Worm (Caenorhabditis elegans) whole organism, L1 larva: ENCODE results near the gene F59D12.3.

Experiments
- C16A3.4 ChIP-seq: fragments of 150-350 bp; optimal IDR thresholded peaks from 2 replicates; lab custom pipeline; 2014; ENCODE audit warnings: missing biosample characterization, missing genetic modification characterization
- Y116A8C.19 ChIP-seq: sonication (generic microtip); optimal IDR thresholded peaks from 2 replicates; lab custom pipeline; 2016; ENCODE audit warnings: missing compliant biosample characterization, missing genetic modification characterization, borderline replicate concordance
- ama-1 ChIP-seq: fragments of 150-350 bp; optimal IDR thresholded peaks from 2 replicates; lab custom pipeline; 2014
- ceh-82 ChIP-seq, 3 experiments: fragments of 150-350 bp in 1 of 3; sonication (generic microtip) in 2 of 3; optimal IDR thresholded peaks; 2 replicates each; lab custom pipeline; 2014 to 2017; ENCODE audit warnings: missing biosample characterization in 3 of 3, missing genetic modification characterization in 3 of 3
- dpl-1 ChIP-seq, 3 experiments: fragments of 150-350 bp in 2 of 3; sonication (generic microtip) in 1 of 3; optimal IDR thresholded peaks; 2 replicates each; lab custom pipeline; 2014 to 2017; ENCODE audit warnings: missing biosample characterization in 3 of 3, missing genetic modification characterization in 3 of 3, missing genetic modification reagents in 3 of 3
- dsc-1 ChIP-seq: sonication (generic microtip); optimal IDR thresholded peaks from 2 replicates; lab custom pipeline; 2016; ENCODE audit warnings: mild to moderate bottlenecking, missing genetic modification characterization, missing compliant biosample characterization
- efl-1 ChIP-seq, 4 experiments: fragments of 150-350 bp; optimal IDR thresholded peaks in 3 of 4; peaks in 1 of 4; 1 replicate in 1 of 4; 2 replicates in 3 of 4; lab custom pipeline; 2014; ENCODE audit warnings: missing biosample characterization in 2 of 4, missing genetic modification characterization in 2 of 4, missing genetic modification reagents in 2 of 4
- egl-27 ChIP-seq, 2 experiments: fragments of 150-350 bp in 1 of 2; sonication (generic microtip); optimal IDR thresholded peaks; 3 replicates each; lab custom pipeline; 2017 to 2018; ENCODE audit warnings: missing biosample characterization in 2 of 2, missing genetic modification characterization in 2 of 2, missing genetic modification reagents in 2 of 2
- elt-2 ChIP-seq: sonication (generic microtip); optimal IDR thresholded peaks from 2 replicates; lab custom pipeline; 2016; ENCODE audit warnings: missing genetic modification characterization, mild to moderate bottlenecking, inconsistent platforms, missing compliant biosample characterization, missing genetic modification reagents
- ets-5 ChIP-seq: fragments of 200-800 bp; sonication (Bioruptor generic); IDR thresholded peaks from 2 replicates; pipeline ENCODE4 v1.3.6; 2022; ENCODE audit warnings: missing genetic modification characterization, missing compliant biosample characterization
- fkh-10 ChIP-seq: sonication (generic microtip); optimal IDR thresholded peaks from 2 replicates; lab custom pipeline; 2017; ENCODE audit warnings: missing biosample characterization, missing genetic modification reagents, missing genetic modification characterization
- fkh-8 ChIP-seq: sonication (generic microtip); optimal IDR thresholded peaks from 2 replicates; lab custom pipeline; 2016; ENCODE audit warnings: mild to moderate bottlenecking, missing genetic modification characterization, missing compliant biosample characterization
- grh-1 ChIP-seq: fragments of 200-800 bp; sonication (Bioruptor generic); IDR thresholded peaks from 2 replicates; pipeline ENCODE4 v1.3.6; 2022; ENCODE audit warnings: missing genetic modification reagents, missing genetic modification characterization, missing compliant biosample characterization
- hlh-17 ChIP-seq: fragments of 200-800 bp; sonication (Bioruptor generic); optimal IDR thresholded peaks from 2 replicates; lab custom pipeline; 2018; ENCODE audit warnings: missing genetic modification characterization, mild to moderate bottlenecking, missing compliant biosample characterization, moderate library complexity, borderline replicate concordance
- isw-1 ChIP-seq: fragments of 200-800 bp; sonication (Bioruptor generic); IDR thresholded peaks from 2 replicates; pipeline ENCODE4 v1.3.6; 2022; ENCODE audit warnings: missing genetic modification characterization, missing compliant biosample characterization
- lin-14 ChIP-seq: fragments of 200-800 bp; sonication (Bioruptor generic); optimal IDR thresholded peaks from 2 replicates; lab custom pipeline; 2018; ENCODE audit warnings: mild to moderate bottlenecking, missing genetic modification characterization, moderate library complexity, missing compliant biosample characterization
- lir-3 ChIP-seq: sonication (generic microtip); optimal IDR thresholded peaks from 2 replicates; lab custom pipeline; 2016; ENCODE audit warnings: mild to moderate bottlenecking, missing genetic modification characterization, moderate library complexity, missing compliant biosample characterization; ENCODE audit not compliant: poor library complexity
- lsy-2 ChIP-seq, 2 experiments: fragments of 150-350 bp; optimal IDR thresholded peaks; 2 replicates each; lab custom pipeline; 2014; ENCODE audit warnings: missing biosample characterization in 2 of 2, missing genetic modification characterization in 2 of 2
- mab-9 ChIP-seq: fragments of 200-800 bp; sonication (Bioruptor generic); IDR thresholded peaks from 2 replicates; pipeline ENCODE4 v1.3.6; 2022; ENCODE audit warnings: missing genetic modification reagents, missing genetic modification characterization, missing compliant biosample characterization
- mef-2 ChIP-seq: fragments of 150-350 bp; optimal IDR thresholded peaks from 2 replicates; lab custom pipeline; 2014; ENCODE audit warnings: missing biosample characterization, missing genetic modification characterization
- mep-1 ChIP-seq: fragments of 150-350 bp; optimal IDR thresholded peaks from 2 replicates; lab custom pipeline; 2014; ENCODE audit warnings: missing biosample characterization, missing genetic modification characterization
- nhr-11 ChIP-seq: fragments of 150-350 bp; optimal IDR thresholded peaks from 2 replicates; lab custom pipeline; 2014; ENCODE audit warnings: missing biosample characterization, missing genetic modification characterization
- nhr-12 ChIP-seq: sonication (generic microtip); optimal IDR thresholded peaks from 2 replicates; lab custom pipeline; 2017; ENCODE audit warnings: missing biosample characterization, missing genetic modification characterization
- nhr-19 ChIP-seq: fragments of 200-800 bp; sonication (Bioruptor generic); conservative IDR thresholded peaks from 2 replicates; pipeline ENCODE4 v1.3.6; 2022; ENCODE audit warnings: missing genetic modification characterization, missing compliant biosample characterization
- nhr-28 ChIP-seq: fragments of 150-350 bp; optimal IDR thresholded peaks from 2 replicates; lab custom pipeline; 2014; ENCODE audit warnings: missing biosample characterization, missing genetic modification characterization
- nhr-47 ChIP-seq: sonication (generic microtip); optimal IDR thresholded peaks from 2 replicates; lab custom pipeline; 2016; ENCODE audit warnings: mild to moderate bottlenecking, missing genetic modification characterization, moderate library complexity, missing compliant biosample characterization
- nhr-71 ChIP-seq: sonication (generic microtip); optimal IDR thresholded peaks from 2 replicates; lab custom pipeline; 2016; ENCODE audit warnings: mild to moderate bottlenecking, missing genetic modification characterization, moderate library complexity, missing compliant biosample characterization
- nhr-76 ChIP-seq: sonication (generic microtip); optimal IDR thresholded peaks from 2 replicates; lab custom pipeline; 2017; ENCODE audit warnings: missing biosample characterization, missing genetic modification characterization
- nhr-77 ChIP-seq: fragments of 150-350 bp; optimal IDR thresholded peaks from 2 replicates; lab custom pipeline; 2014; ENCODE audit warnings: missing biosample characterization, missing genetic modification characterization
- pax-3 ChIP-seq: fragments of 200-800 bp; sonication (Bioruptor generic); optimal IDR thresholded peaks from 2 replicates; lab custom pipeline; 2018; ENCODE audit warnings: mild to moderate bottlenecking, missing genetic modification characterization, moderate library complexity, missing compliant biosample characterization
- snpc-4 ChIP-seq: fragments of 150-350 bp; optimal IDR thresholded peaks from 2 replicates; lab custom pipeline; 2014; ENCODE audit warnings: missing biosample characterization, missing genetic modification characterization
- snu-23 ChIP-seq: sonication (generic microtip); optimal IDR thresholded peaks from 2 replicates; lab custom pipeline; 2016; ENCODE audit warnings: missing genetic modification characterization, missing compliant biosample characterization
- sox-4 ChIP-seq: sonication (generic microtip); optimal IDR thresholded peaks from 2 replicates; lab custom pipeline; 2016; ENCODE audit warnings: missing genetic modification characterization, missing compliant biosample characterization
- sup-37 ChIP-seq: fragments of 200-800 bp; sonication (Bioruptor generic); optimal IDR thresholded peaks from 2 replicates; lab custom pipeline; 2018; ENCODE audit warnings: mild to moderate bottlenecking, missing genetic modification characterization, missing compliant biosample characterization
- tbx-2 ChIP-seq: sonication (generic microtip); optimal IDR thresholded peaks from 2 replicates; lab custom pipeline; 2016; ENCODE audit warnings: missing genetic modification characterization, missing compliant biosample characterization
- tlp-1 ChIP-seq: fragments of 150-350 bp; optimal IDR thresholded peaks from 2 replicates; lab custom pipeline; 2014; ENCODE audit warnings: missing biosample characterization, missing genetic modification characterization
- unc-30 ChIP-seq: sonication (generic microtip); optimal IDR thresholded peaks from 2 replicates; lab custom pipeline; 2017; ENCODE audit warnings: missing biosample characterization, missing genetic modification characterization
- unc-98 ChIP-seq: fragments of 200-800 bp; sonication (Bioruptor generic); IDR thresholded peaks from 2 replicates; pipeline ENCODE4 v1.3.6; 2022; ENCODE audit warnings: missing genetic modification characterization, missing compliant biosample characterization
- xbp-1 ChIP-seq: sonication (generic microtip); optimal IDR thresholded peaks from 2 replicates; lab custom pipeline; 2016; ENCODE audit warnings: missing genetic modification characterization, missing compliant biosample characterization

F59D12.3 gene

DNA sequence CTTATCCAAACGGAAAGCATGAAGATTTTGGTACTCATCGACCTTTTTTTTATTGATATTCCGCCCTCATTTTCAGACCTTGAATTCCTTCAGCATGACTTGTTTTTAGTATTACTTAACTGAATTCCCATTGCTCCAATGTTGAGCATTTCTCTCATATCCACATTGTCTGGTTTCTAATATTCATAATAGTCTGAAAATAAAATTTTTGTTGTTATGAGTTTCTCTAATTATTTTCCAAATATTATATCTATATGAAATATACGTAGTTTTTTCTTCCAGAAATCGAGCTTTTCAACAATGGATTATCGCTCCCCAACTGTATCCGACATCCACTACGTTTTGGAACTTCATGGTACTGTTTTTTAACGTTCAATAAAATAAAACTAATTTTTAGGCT is 8.1 kb downstream of the F59D12.3 start, which contains the start of gene H08J19.1:
TSS of gene H08J19.1 (plus strand) at position 301 of the 400 bp plus-strand sequence.
- TF ChIP-seq grh-1 (GFP tag; lab: Robert Waterston, UW), result no peak
- TF ChIP-seq snpc-4 (tag; lab: Kevin White, UChicago), result no peak
- no peak for TF ChIP-seq nhr-11
- TF ChIP-seq nhr-28, result no peak
- TF ChIP-seq nhr-19, result no peak
- TF ChIP-seq fkh-8 (tag; lab: Kevin White, UChicago), result no peak
- TF ChIP-seq C16A3.4 (tag; lab: Kevin White, UChicago), result no peak
- no peak for TF ChIP-seq dpl-1 (GFP tag; optimal IDR thresholded peaks at IDR 0.05; lab: Kevin White, UChicago)
- no peak for TF ChIP-seq nhr-12
- TF ChIP-seq mef-2 (tag; lab: Kevin White, UChicago), result no peak
- TF ChIP-seq ets-5 (GFP tag; lab: Robert Waterston, UW), result no peak
- TF ChIP-seq snu-23, result no peak
- no peak for TF ChIP-seq Y116A8C.19 (tag; lab: Kevin White, UChicago)
- no peak for TF ChIP-seq dsc-1 (tag; lab: Kevin White, UChicago)
- no peak for TF ChIP-seq nhr-47
- TF ChIP-seq mab-9 (GFP tag; lab: Robert Waterston, UW), result no peak
- TF ChIP-seq unc-30 (tag; lab: Kevin White, UChicago), result no peak
- TF ChIP-seq isw-1 (GFP tag; lab: Robert Waterston, UW), result no peak

DNA sequence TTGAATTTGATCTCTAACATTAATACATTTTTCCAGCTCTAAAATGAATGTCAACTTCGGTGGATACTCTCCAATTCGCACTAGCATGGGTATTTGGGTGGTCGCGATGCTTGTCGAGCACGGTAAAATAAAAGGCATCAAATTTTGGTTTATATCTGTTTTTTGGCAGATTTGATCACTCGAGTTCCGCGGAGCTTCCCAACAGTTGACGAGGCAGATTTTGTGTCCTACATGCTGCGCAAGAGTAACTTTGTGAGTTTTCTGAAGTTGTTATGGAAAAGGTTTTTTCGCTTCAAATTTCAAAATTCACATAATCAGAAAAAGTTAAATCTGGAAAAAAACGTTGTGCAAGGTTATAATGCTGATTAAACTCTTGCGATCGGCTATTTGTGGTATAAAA is 9.4 kb downstream of the F59D12.3 start:
- no peak for TF ChIP-seq hlh-17 (GFP tag; lab: Kevin White, UChicago)
- no peak for TF ChIP-seq fkh-8 (tag; lab: Kevin White, UChicago)
- TF ChIP-seq pax-3 (tag; lab: Kevin White, UChicago), result no peak
- no peak for TF ChIP-seq nhr-47
- TF ChIP-seq lsy-2 (tag; optimal IDR thresholded peaks at IDR 0.05; lab: Kevin White, UChicago), result no peak
- TF ChIP-seq ama-1, result no peak
- no peak for TF ChIP-seq sox-4 (tag; lab: Kevin White, UChicago)
- no peak for TF ChIP-seq tlp-1 (tag; lab: Kevin White, UChicago)
- TF ChIP-seq ceh-82 (tag; optimal IDR thresholded peaks at IDR 0.05; lab: Kevin White, UChicago), result no peak
- no peak for TF ChIP-seq egl-27 (tag; optimal IDR thresholded peaks at IDR 0.05; lab: Kevin White, UChicago)

DNA sequence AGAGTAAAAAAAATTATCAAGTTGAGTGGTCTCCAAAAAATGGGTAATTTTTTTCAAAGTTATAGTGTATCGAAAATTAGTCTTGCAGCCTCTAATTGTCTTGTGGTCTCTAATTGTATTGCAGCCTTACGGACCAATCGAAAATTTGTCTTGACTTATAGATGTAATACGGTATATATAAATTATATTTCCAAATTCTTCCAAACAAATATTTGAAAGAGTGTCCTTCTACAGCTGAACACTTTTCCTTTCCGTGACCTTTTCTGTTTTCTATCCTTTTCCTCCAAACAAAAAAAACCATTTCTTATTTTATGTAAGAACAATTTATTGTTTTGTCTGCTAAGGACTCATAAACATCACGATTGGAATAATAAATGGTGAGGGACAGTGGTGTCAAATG is 10.2 kb downstream of the F59D12.3 start, which contains the start of gene K09E9.7:
TSS of gene K09E9.7 (plus strand) at position 301 of the 400 bp plus-strand sequence.
- TF ChIP-seq tlp-1 (tag; lab: Kevin White, UChicago) (no peak), sup-37 (GFP tag; lab: Kevin White, UChicago) (no peak), nhr-28 (no peak), egl-27 (tag; optimal IDR thresholded peaks at IDR 0.05; lab: Kevin White, UChicago) (no peak), nhr-77 (tag; lab: Kevin White, UChicago) (no peak), elt-2 (tag; lab: Kevin White, UChicago) (no peak), lin-14 (GFP tag; lab: Kevin White, UChicago) (no peak), nhr-76 (tag; lab: Kevin White, UChicago) (no peak), ama-1 (no peak), unc-98 (GFP tag; lab: Robert Waterston, UW) (no peak), ceh-82 (tag; optimal IDR thresholded peaks at IDR 0.05; lab: Kevin White, UChicago) (no peak), mep-1 (tag; lab: Kevin White, UChicago) (no peak)

DNA sequence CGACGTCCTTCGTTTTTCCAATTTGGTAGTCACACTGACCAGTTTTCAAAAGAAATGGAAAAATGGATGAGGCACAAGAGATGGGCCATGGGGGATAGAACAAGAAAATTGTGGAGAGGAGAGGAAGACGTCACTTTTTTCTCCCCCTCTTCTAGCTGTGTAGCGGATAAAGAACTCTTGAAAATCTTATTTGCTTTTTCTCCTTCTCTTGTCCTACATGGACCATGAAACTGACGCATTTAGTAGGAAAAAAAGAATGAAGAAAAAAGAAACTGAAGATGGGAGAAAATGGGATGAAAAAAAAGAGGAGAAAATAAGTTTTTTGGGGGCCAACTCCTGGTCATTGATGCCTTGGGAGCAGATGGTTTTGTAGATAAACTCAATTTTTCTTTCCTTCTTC is 16.8 kb downstream of the F59D12.3 start:
- peak; percentile 87 for TF ChIP-seq lin-14 (GFP tag; lab: Kevin White, UChicago)
- no peak for TF ChIP-seq efl-1 (optimal IDR thresholded peaks at IDR 0.05; lab: Kevin White, UChicago)
- TF ChIP-seq efl-1 (GFP tag; optimal IDR thresholded peaks at IDR 0.05 in 1 of 2; lab: Kevin White, UChicago), result peak in 1 of 2 experiments; percentile 56
- peak; percentile 12 for TF ChIP-seq nhr-71
- TF ChIP-seq lir-3 (tag; lab: Kevin White, UChicago), result peak; percentile 1
- TF ChIP-seq xbp-1 (tag; lab: Kevin White, UChicago), result no peak
- peak in 1 of 3 experiments; percentile 36 for TF ChIP-seq ceh-82 (tag; optimal IDR thresholded peaks at IDR 0.05; lab: Kevin White, UChicago)
- TF ChIP-seq lsy-2 (tag; optimal IDR thresholded peaks at IDR 0.05; lab: Kevin White, UChicago), result peak in 1 of 2 experiments; percentile 34
- no peak for TF ChIP-seq hlh-17 (GFP tag; lab: Kevin White, UChicago)
- TF ChIP-seq fkh-10 (GFP tag; lab: Kevin White, UChicago), result peak; percentile 81
- peak; percentile 9 for TF ChIP-seq snu-23
- no peak for TF ChIP-seq nhr-77 (tag; lab: Kevin White, UChicago)
- TF ChIP-seq tbx-2 (tag; lab: Kevin White, UChicago), result peak; percentile 40
